ENCODE assay signal across 8 worm cellular contexts in genomic region chrV:8594105-8594964, ce11.
TF ChIP-seq lines count a peak whose summit lies in the region.

TSS of gene tag-196 (plus strand) at chrV:8594914.

TF ChIP-seq in whole organism, L1 larva, 84 proteins besides CTCF, POLR2A, EP300 and RAD21 (continues in another document):
- TF ChIP-seq zip-4 (GFP tag; optimal IDR thresholded peaks at IDR 0.05; lab: Kevin White, UChicago), result no peak
- TF ChIP-seq nhr-20 (tag; optimal IDR thresholded peaks at IDR 0.05; lab: Kevin White, UChicago), result peak; percentile 12
- no peak for TF ChIP-seq aha-1 (tag; optimal IDR thresholded peaks at IDR 0.05; lab: Kevin White, UChicago)
- TF ChIP-seq mab-9 (GFP tag; IDR thresholded peaks at IDR 0.05; lab: Robert Waterston, UW), result no peak
- no peak for TF ChIP-seq skn-1 (tag; optimal IDR thresholded peaks at IDR 0.05; lab: Kevin White, UChicago)
- TF ChIP-seq mdl-1 (tag; optimal IDR thresholded peaks at IDR 0.05; lab: Kevin White, UChicago), result peak in 1 of 2 experiments; percentile 18
- peak in 1 of 2 experiments; percentile 28 for TF ChIP-seq lin-35 (GFP tag; optimal IDR thresholded peaks at IDR 0.05; lab: Kevin White, UChicago)
- TF ChIP-seq rnt-1 (tag; optimal IDR thresholded peaks at IDR 0.05; lab: Kevin White, UChicago), result peak; percentile 80
- TF ChIP-seq unc-130 (tag; optimal IDR thresholded peaks at IDR 0.05; lab: Kevin White, UChicago), result peak; percentile 74
- peak in 1 of 2 experiments; percentile 15 for TF ChIP-seq ztf-11 (tag; optimal IDR thresholded peaks at IDR 0.05; lab: Kevin White, UChicago)
- TF ChIP-seq nhr-77 (tag; optimal IDR thresholded peaks at IDR 0.05; lab: Kevin White, UChicago), result no peak

TF ChIP-seq in whole organism, L2 larva, 48 proteins besides CTCF, POLR2A, EP300 and RAD21:
- TF ChIP-seq C34F6.9 (tag; optimal IDR thresholded peaks at IDR 0.05; lab: Kevin White, UChicago), result no peak
- TF ChIP-seq F13H6.1 (tag; optimal IDR thresholded peaks at IDR 0.05; lab: Kevin White, UChicago), result peak; percentile 46
- no peak for TF ChIP-seq lin-11 (tag; optimal IDR thresholded peaks at IDR 0.05; lab: Kevin White, UChicago)
- peak; percentile 9 for TF ChIP-seq sma-9 (GFP tag; optimal IDR thresholded peaks at IDR 0.05; lab: Kevin White, UChicago)
- no peak for TF ChIP-seq sma-9 (tag; optimal IDR thresholded peaks at IDR 0.05; lab: Kevin White, UChicago)
- TF ChIP-seq nhr-129 (tag; optimal IDR thresholded peaks at IDR 0.05; lab: Kevin White, UChicago), result peak; percentile 62
- TF ChIP-seq snpc-4 (tag; optimal IDR thresholded peaks at IDR 0.05; lab: Kevin White, UChicago), result no peak
- no peak for TF ChIP-seq nhr-21 (tag; optimal IDR thresholded peaks at IDR 0.05; lab: Kevin White, UChicago)
- TF ChIP-seq lsy-2 (tag; optimal IDR thresholded peaks at IDR 0.05; lab: Kevin White, UChicago), result peak in 1 of 2 experiments; percentile 29
TF ChIP-seq in whole organism, L2 larva: peak in this region for 4.

TF ChIP-seq in whole organism, L3 larva, 47 proteins besides CTCF, POLR2A, EP300 and RAD21:
- TF ChIP-seq egl-5 (tag; optimal IDR thresholded peaks at IDR 0.05; lab: Kevin White, UChicago) (peak; percentile 48), egl-27 (tag; optimal IDR thresholded peaks at IDR 0.05; lab: Kevin White, UChicago) (no peak), lin-39 (tag; optimal IDR thresholded peaks at IDR 0.05; lab: Kevin White, UChicago) (peak; percentile 32), nfya-1 (tag; optimal IDR thresholded peaks at IDR 0.05; lab: Kevin White, UChicago; ENCODE audit: insufficient read depth) (peak; percentile 24), ceh-16 (tag; optimal IDR thresholded peaks at IDR 0.05; lab: Kevin White, UChicago) (no peak)

TF ChIP-seq in whole organism, L4 larva, 104 proteins besides CTCF, POLR2A, EP300 and RAD21 (continues in another document):
- TF ChIP-seq attf-4 (tag; optimal IDR thresholded peaks at IDR 0.05; lab: Kevin White, UChicago) (no peak), lin-13 (GFP tag; optimal IDR thresholded peaks at IDR 0.05; lab: Kevin White, UChicago) (no peak), ZK546.5 (tag; optimal IDR thresholded peaks at IDR 0.05; lab: Kevin White, UChicago) (no peak), duxl-1 (tag; optimal IDR thresholded peaks at IDR 0.05; lab: Kevin White, UChicago; ENCODE audit: poor library complexity) (no peak), daf-16 (GFP tag; optimal IDR thresholded peaks at IDR 0.05; lab: Kevin White, UChicago) (peak in 1 of 2 experiments; percentile 44), daf-16 (tag; optimal IDR thresholded peaks at IDR 0.05; lab: Kevin White, UChicago) (no peak), rbr-2 (tag; optimal IDR thresholded peaks at IDR 0.05; lab: Kevin White, UChicago) (no peak), aha-1 (tag; lab: Kevin White, UChicago) (peak; percentile 89), hlh-11 (tag; optimal IDR thresholded peaks at IDR 0.05; lab: Kevin White, UChicago) (peak; percentile 70), ama-1 (optimal IDR thresholded peaks at IDR 0.05; lab: Kevin White, UChicago) (no peak), spr-3 (GFP tag; optimal IDR thresholded peaks at IDR 0.05; lab: Kevin White, UChicago) (no peak), unc-62 (GFP tag; optimal IDR thresholded peaks at IDR 0.05 in 1 of 2; lab: Kevin White, UChicago) (peak in 1 of 2 experiments; percentile 77), unc-62 (tag; optimal IDR thresholded peaks at IDR 0.05; lab: Kevin White, UChicago) (no peak), nhr-28 (tag; optimal IDR thresholded peaks at IDR 0.05; lab: Kevin White, UChicago) (peak; percentile 12)

TF ChIP-seq in whole organism, late embryonic, 69 proteins besides CTCF, POLR2A, EP300 and RAD21:
- TF ChIP-seq eyg-1 (tag; optimal IDR thresholded peaks at IDR 0.05; lab: Kevin White, UChicago) (no peak), hlh-30 (tag; optimal IDR thresholded peaks at IDR 0.05; lab: Kevin White, UChicago; ENCODE audit: insufficient read depth) (peak; percentile 29), ref-2 (tag; optimal IDR thresholded peaks at IDR 0.05; lab: Kevin White, UChicago) (no peak), unc-42 (tag; optimal IDR thresholded peaks at IDR 0.05; lab: Kevin White, UChicago) (peak; percentile 95), tbx-2 (tag; optimal IDR thresholded peaks at IDR 0.05; lab: Kevin White, UChicago) (peak; percentile 37), ceh-45 (GFP tag; IDR thresholded peaks at IDR 0.05; lab: Robert Waterston, UW) (0 out of 2 replicates have a peak, but pooled peaks have one; percentile 47)
TF ChIP-seq in whole organism, late embryonic: peak in this region for 4.

TF ChIP-seq in whole organism, midembryonic, 9 proteins besides CTCF, POLR2A, EP300 and RAD21:
- TF ChIP-seq ref-1 (GFP tag; conservative IDR thresholded peaks at IDR 0.05; lab: Robert Waterston, UW), result no peak
- no peak for TF ChIP-seq ztf-23 (GFP tag; IDR thresholded peaks at IDR 0.05; lab: Robert Waterston, UW)
- TF ChIP-seq ztf-29 (GFP tag; IDR thresholded peaks at IDR 0.05; lab: Robert Waterston, UW), result no peak
- peak; percentile 43; the same call in 1 of the 2 replicates for TF ChIP-seq flt-1 (GFP tag; IDR thresholded peaks at IDR 0.05; lab: Robert Waterston, UW)
- no peak for TF ChIP-seq med-1 (GFP tag; optimal IDR thresholded peaks at IDR 0.05; lab: Kevin White, UChicago; ENCODE audit: insufficient read depth)
- no peak for TF ChIP-seq tab-1 (GFP tag; IDR thresholded peaks at IDR 0.05; lab: Robert Waterston, UW)

TF ChIP-seq in whole organism, mixed stage, embryonic, 35 proteins besides CTCF, POLR2A, EP300 and RAD21:
- TF ChIP-seq ceh-43 (GFP tag; optimal IDR thresholded peaks at IDR 0.05; lab: Kevin White, UChicago) (no peak), cnd-1 (tag; optimal IDR thresholded peaks at IDR 0.05; lab: Kevin White, UChicago) (peak; percentile 10), unc-120 (tag; optimal IDR thresholded peaks at IDR 0.05; lab: Kevin White, UChicago; ENCODE audit: poor library complexity, severe bottlenecking) (peak; percentile 20), hlh-1 (tag; optimal IDR thresholded peaks at IDR 0.05; lab: Kevin White, UChicago) (peak; percentile 94), ces-1 (GFP tag; optimal IDR thresholded peaks at IDR 0.05; lab: Kevin White, UChicago) (peak; percentile 95), nhr-2 (tag; optimal IDR thresholded peaks at IDR 0.05; lab: Kevin White, UChicago) (peak; percentile 11), unc-62 (GFP tag; optimal IDR thresholded peaks at IDR 0.05; lab: Kevin White, UChicago) (peak; percentile 11), flh-1 (GFP tag; optimal IDR thresholded peaks at IDR 0.05; lab: Kevin White, UChicago) (no peak), pha-4 (tag; optimal IDR thresholded peaks at IDR 0.05; lab: Kevin White, UChicago) (no peak)

TF ChIP-seq in whole organism, young adult, 124 proteins besides CTCF, POLR2A, EP300 and RAD21:
- TF ChIP-seq ceh-91 (GFP tag; IDR thresholded peaks at IDR 0.05; lab: Robert Waterston, UW) (no peak), egl-44 (GFP tag; IDR thresholded peaks at IDR 0.05; lab: Robert Waterston, UW) (0 out of 2 replicates have a peak, but pooled peaks have one; percentile 14)
TF ChIP-seq in whole organism, young adult: peak in this region for 1.
